Fruit fly (Drosophila melanogaster) whole organism, embryonic: Measurements from ENCODE around the gene bero.

ENCODE experiments used
- B-H2 ChIP-seq: fragments of 200-800 bp; sonication (Bioruptor generic); optimal IDR thresholded peaks from 2 replicates; lab custom pipeline; 2018; ENCODE audit warnings: missing biosample characterization, mild to moderate bottlenecking, missing genetic modification characterization
- BtbVII ChIP-seq: fragments of 200-800 bp; sonication (Bioruptor generic); optimal IDR thresholded peaks from 3 replicates; lab custom pipeline; 2017; ENCODE audit warnings: missing biosample characterization, mild to moderate bottlenecking, missing genetic modification characterization
- C15 ChIP-seq: fragments of 200-800 bp; sonication (Bioruptor generic); IDR thresholded peaks from 3 replicates; pipeline ENCODE4 v1.3.6; 2022; ENCODE audit warnings: missing biosample characterization, missing genetic modification characterization
- CG10543 ChIP-seq: fragments of 200-800 bp; sonication (Bioruptor generic); optimal IDR thresholded peaks from 3 replicates; lab custom pipeline; 2017; ENCODE audit warnings: missing biosample characterization, mild to moderate bottlenecking, missing genetic modification characterization, moderate library complexity
- CG11696 ChIP-seq: fragments of 200-800 bp; sonication (Bioruptor generic); IDR thresholded peaks from 2 replicates; pipeline ENCODE4 v1.3.6; 2022; ENCODE audit warnings: missing biosample characterization, missing genetic modification characterization
- CG13296 ChIP-seq: fragments of 200-800 bp; sonication (Bioruptor generic); optimal IDR thresholded peaks from 3 replicates; lab custom pipeline; 2018; ENCODE audit warnings: missing biosample characterization, mild to moderate bottlenecking, missing genetic modification characterization
- CG13894 ChIP-seq: fragments of 200-800 bp; sonication (Bioruptor generic); optimal IDR thresholded peaks from 3 replicates; lab custom pipeline; 2018; ENCODE audit warnings: missing biosample characterization, mild to moderate bottlenecking, missing genetic modification characterization, moderate library complexity
- CG15269 ChIP-seq: fragments of 200-800 bp; sonication (Bioruptor generic); optimal IDR thresholded peaks from 2 replicates; lab custom pipeline; 2018; ENCODE audit warnings: missing biosample characterization, mild to moderate bottlenecking, missing genetic modification characterization, moderate library complexity
- CG18599 ChIP-seq: fragments of 200-800 bp; sonication (Bioruptor generic); optimal IDR thresholded peaks from 3 replicates; lab custom pipeline; 2017; ENCODE audit warnings: missing biosample characterization, missing genetic modification characterization, mild to moderate bottlenecking, moderate library complexity, missing genetic modification reagents
- CG2678 ChIP-seq: fragments of 200-800 bp; sonication (Bioruptor generic); optimal IDR thresholded peaks from 3 replicates; lab custom pipeline; 2019; ENCODE audit warnings: missing biosample characterization, mild to moderate bottlenecking, missing genetic modification characterization, moderate library complexity
- CG34376 ChIP-seq: fragments of 200-800 bp; sonication (Bioruptor generic); optimal IDR thresholded peaks from 2 replicates; lab custom pipeline; 2018; ENCODE audit warnings: missing biosample characterization, mild to moderate bottlenecking, missing genetic modification characterization
- CG4360 ChIP-seq: fragments of 200-800 bp; sonication (Bioruptor generic); IDR thresholded peaks from 2 replicates; pipeline ENCODE4 v1.3.6; 2022; ENCODE audit warnings: missing biosample characterization, missing genetic modification characterization
- Chrac-16 ChIP-seq: fragments of 200-800 bp; sonication (Bioruptor generic); optimal IDR thresholded peaks from 3 replicates; lab custom pipeline; 2016; ENCODE audit warnings: missing biosample characterization, missing genetic modification characterization
- CrebB ChIP-seq: fragments of 200-800 bp; sonication (Bioruptor generic); optimal IDR thresholded peaks from 3 replicates; lab custom pipeline; 2018; ENCODE audit warnings: missing biosample characterization, mild to moderate bottlenecking, missing genetic modification characterization
- Doc3 ChIP-seq: fragments of 200-800 bp; sonication (Bioruptor generic); IDR thresholded peaks from 3 replicates; pipeline ENCODE4 v1.3.6; 2022; ENCODE audit warnings: missing biosample characterization, missing genetic modification characterization; ENCODE audit not compliant: partially characterized antibody
- E2f1 ChIP-seq: fragments of 200-800 bp; sonication (Bioruptor generic); IDR thresholded peaks from 2 replicates; pipeline ENCODE4 v1.3.6; 2022; ENCODE audit warnings: missing biosample characterization, missing genetic modification characterization
- Ets65A ChIP-seq: fragments of 200-800 bp; sonication (Bioruptor generic); peaks from one replicate; lab custom pipeline; 2016; ENCODE audit warnings: missing biosample characterization, missing genetic modification characterization
- Fer1 ChIP-seq: fragments of 200-800 bp; sonication (Bioruptor generic); optimal IDR thresholded peaks from 2 replicates; lab custom pipeline; 2017; ENCODE audit warnings: missing biosample characterization, mild to moderate bottlenecking, missing genetic modification characterization
- Fer2 ChIP-seq: fragments of 200-800 bp; sonication (Bioruptor generic); optimal IDR thresholded peaks from 2 replicates; lab custom pipeline; 2018; ENCODE audit warnings: missing biosample characterization, mild to moderate bottlenecking, missing genetic modification characterization, moderate library complexity
- GATAe ChIP-seq: fragments of 200-800 bp; sonication (Bioruptor generic); conservative IDR thresholded peaks from 2 replicates; pipeline ENCODE4 v1.3.6; 2022; ENCODE audit warnings: missing biosample characterization, missing genetic modification characterization
- Hey ChIP-seq: fragments of 200-800 bp; sonication (Bioruptor generic); optimal IDR thresholded peaks from 3 replicates; lab custom pipeline; 2018; ENCODE audit warnings: missing biosample characterization, mild to moderate bottlenecking, missing genetic modification characterization
- Hr78 ChIP-seq, 2 experiments: fragments of 200-800 bp in 1 of 2; fragments of >200 bp in 1 of 2; sonication (Bioruptor generic) in 1 of 2; optimal IDR thresholded peaks; 2 replicates each; lab custom pipeline; 2017 to 2019; ENCODE audit warnings: missing biosample characterization in 2 of 2, missing genetic modification characterization in 2 of 2, mild to moderate bottlenecking in 1 of 2, moderate library complexity in 1 of 2
- Lim3 ChIP-seq: fragments of 200-800 bp; sonication (Bioruptor generic); IDR thresholded peaks from 2 replicates; pipeline ENCODE4 v1.3.6; 2022; ENCODE audit warnings: missing biosample characterization, missing genetic modification characterization
- Med ChIP-seq: fragments of 200-800 bp; sonication (Bioruptor generic); peaks from one replicate; lab custom pipeline; 2016; ENCODE audit warnings: missing biosample characterization, missing genetic modification characterization, mild to moderate bottlenecking, inconsistent platforms, moderate library complexity
- NC2α ChIP-seq: fragments of 200-800 bp; sonication (Bioruptor generic); optimal IDR thresholded peaks from 2 replicates; lab custom pipeline; 2016; ENCODE audit warnings: missing biosample characterization, missing genetic modification characterization
- Ptx1 ChIP-seq: fragments of 200-800 bp; sonication (Bioruptor generic); IDR thresholded peaks from 2 replicates; pipeline ENCODE4 v1.3.6; 2022; ENCODE audit warnings: missing biosample characterization, missing genetic modification characterization
- Rx ChIP-seq: fragments of 200-800 bp; sonication (Bioruptor generic); IDR thresholded peaks from 2 replicates; pipeline ENCODE4 v1.3.6; 2022; ENCODE audit warnings: missing biosample characterization, missing genetic modification characterization
- Vsx1 ChIP-seq: fragments of 200-800 bp; sonication (Bioruptor generic); optimal IDR thresholded peaks from 2 replicates; lab custom pipeline; 2017; ENCODE audit warnings: missing biosample characterization, mild to moderate bottlenecking, missing genetic modification characterization, missing genetic modification reagents
- chinmo ChIP-seq: fragments of 200-800 bp; sonication (Bioruptor generic); IDR thresholded peaks from 4 replicates; pipeline ENCODE4 v1.3.6; 2022; ENCODE audit warnings: missing biosample characterization, missing genetic modification characterization; ENCODE audit not compliant: partially characterized antibody
- dimm ChIP-seq: fragments of 200-800 bp; sonication (Bioruptor generic); IDR thresholded peaks from 2 replicates; pipeline ENCODE4 v1.3.6; 2022; ENCODE audit warnings: missing biosample characterization, missing genetic modification characterization
- exex ChIP-seq: fragments of 200-800 bp; sonication (Bioruptor generic); optimal IDR thresholded peaks from 4 replicates; lab custom pipeline; 2018; ENCODE audit warnings: missing biosample characterization, mild to moderate bottlenecking, missing genetic modification characterization, moderate library complexity
- grn ChIP-seq: fragments of 200-800 bp; sonication (Bioruptor generic); optimal IDR thresholded peaks from 3 replicates; lab custom pipeline; 2017; ENCODE audit warnings: missing biosample characterization, missing genetic modification characterization
- lab ChIP-seq: fragments of 200-800 bp; sonication (Bioruptor generic); optimal IDR thresholded peaks from 3 replicates; lab custom pipeline; 2017; ENCODE audit warnings: missing biosample characterization, missing genetic modification characterization, mild to moderate bottlenecking, moderate library complexity, missing genetic modification reagents
- lmd ChIP-seq: fragments of 200-800 bp; sonication (Bioruptor generic); IDR thresholded peaks from 2 replicates; pipeline ENCODE4 v1.3.6; 2022; ENCODE audit warnings: missing biosample characterization, missing genetic modification characterization
- mirr ChIP-seq: fragments of 200-800 bp; sonication (Bioruptor generic); optimal IDR thresholded peaks from 3 replicates; lab custom pipeline; 2018; ENCODE audit warnings: missing biosample characterization, mild to moderate bottlenecking, missing genetic modification characterization
- pb ChIP-seq: fragments of 200-800 bp; sonication (Bioruptor generic); optimal IDR thresholded peaks from 3 replicates; lab custom pipeline; 2016; ENCODE audit warnings: missing biosample characterization, missing genetic modification characterization
- pros ChIP-seq: fragments of 200-800 bp; sonication (Bioruptor generic); optimal IDR thresholded peaks from 3 replicates; lab custom pipeline; 2019; ENCODE audit warnings: missing biosample characterization, mild to moderate bottlenecking, missing genetic modification characterization, moderate library complexity
- run ChIP-seq: fragments of 200-800 bp; sonication (Bioruptor generic); optimal IDR thresholded peaks from 3 replicates; lab custom pipeline; 2018; ENCODE audit warnings: missing biosample characterization, mild to moderate bottlenecking, missing genetic modification characterization
- sens-2 ChIP-seq: fragments of 200-800 bp; sonication (Bioruptor generic); IDR thresholded peaks from 2 replicates; pipeline ENCODE4 v1.3.6; 2022; ENCODE audit warnings: missing biosample characterization, missing genetic modification characterization
- sug ChIP-seq: fragments of 200-800 bp; optimal IDR thresholded peaks from 2 replicates; lab custom pipeline; 2019; ENCODE audit warnings: missing biosample characterization, mild to moderate bottlenecking, missing genetic modification characterization, moderate library complexity
- tup ChIP-seq: fragments of 200-800 bp; sonication (Bioruptor generic); optimal IDR thresholded peaks from 2 replicates; lab custom pipeline; 2016; ENCODE audit warnings: missing biosample characterization, mild to moderate bottlenecking, missing genetic modification characterization, moderate library complexity
- wdn ChIP-seq: fragments of 200-800 bp; sonication (Bioruptor generic); IDR thresholded peaks from 2 replicates; pipeline ENCODE4 v1.3.6; 2022; ENCODE audit warnings: missing biosample characterization, missing genetic modification characterization

Gene bero

DNA sequence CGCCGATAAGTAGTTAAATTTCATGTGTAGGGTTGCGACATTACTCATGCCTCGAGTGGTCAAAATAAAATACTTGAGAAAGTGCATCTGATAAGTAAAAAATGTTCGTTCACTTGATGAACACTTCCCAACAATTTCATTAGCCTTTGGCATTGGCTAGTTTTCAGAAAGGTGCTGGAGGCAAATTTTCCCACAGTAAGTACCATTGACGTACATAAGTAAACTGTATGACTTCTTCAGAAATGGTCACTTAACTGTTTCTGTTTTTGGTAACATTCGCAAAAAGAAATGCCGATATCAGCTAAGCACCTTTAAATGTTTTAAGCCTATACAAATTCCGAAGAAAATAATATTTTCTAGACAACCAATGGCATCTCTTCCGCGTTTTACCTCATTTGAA lies 24.6 kb downstream of the bero start:
- TF ChIP-seq pb (GFP tag; lab: Kevin White, UChicago) (no peak), pros (GFP tag; lab: Kevin White, UChicago) (no peak), Rx (GFP tag; lab: Robert Waterston, UW) (no peak), run (tag; lab: Kevin White, UChicago) (no peak)

DNA sequence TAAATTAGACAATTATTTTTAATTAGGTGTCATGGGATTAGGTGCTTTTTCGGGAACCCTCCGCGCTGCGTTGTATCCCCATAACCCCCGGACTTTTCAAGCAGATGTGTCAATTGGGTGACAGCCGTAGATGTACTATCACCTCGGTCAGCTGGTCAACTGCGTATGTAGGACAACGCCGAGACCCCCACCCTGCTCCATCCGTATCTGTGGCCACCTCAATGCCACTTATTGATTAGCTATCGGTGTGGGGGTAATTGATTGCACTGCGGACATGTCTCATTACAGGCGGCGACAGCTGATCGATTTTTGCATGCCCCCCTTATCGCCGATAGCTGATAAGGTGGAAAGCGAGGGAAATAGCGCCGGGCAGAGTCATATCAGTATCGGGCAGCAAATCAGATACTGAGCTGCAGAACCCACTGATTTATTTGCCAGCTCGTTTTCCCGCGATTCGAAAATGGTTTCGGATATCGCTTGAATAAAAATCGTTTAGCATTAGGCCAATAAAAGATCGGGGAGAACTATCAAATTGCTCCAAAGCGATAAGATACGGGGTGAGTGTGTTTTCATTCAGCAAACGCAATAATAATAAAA lies 25.2 kb downstream of the bero start:
- TF ChIP-seq mirr (peak; percentile 91), Ets65A (GFP tag; lab: Kevin White, UChicago) (peak; percentile 41), C15 (GFP tag; lab: Robert Waterston, UW) (no peak), E2f1 (GFP tag; lab: Robert Waterston, UW) (0 out of 2 replicates have a peak, but pooled peaks have one; percentile 7), CG4360 (peak; percentile 15; the same call in 1 of the 2 replicates), grn (GFP tag; lab: Kevin White, UChicago) (peak; percentile 92), lmd (GFP tag; lab: Robert Waterston, UW) (0 out of 2 replicates have a peak, but pooled peaks have one; percentile 14), CG2678 (tag; lab: Kevin White, UChicago) (peak; percentile 21), Lim3 (no peak), CG13296 (GFP tag; lab: Kevin White, UChicago) (peak; percentile 21), dimm (GFP tag; lab: Robert Waterston, UW) (no peak), Fer2 (no peak), CG18599 (GFP tag; lab: Kevin White, UChicago) (peak; percentile 27), CG34376 (peak; percentile 89), lab (GFP tag; lab: Kevin White, UChicago) (peak; percentile 92), NC2α (no peak), Fer1 (GFP tag; lab: Kevin White, UChicago) (peak; percentile 17), sug (tag; lab: Kevin White, UChicago) (peak; percentile 94), CG10543 (peak; percentile 32), Vsx1 (GFP tag; lab: Kevin White, UChicago) (peak; percentile 40), GATAe (GFP tag; lab: Robert Waterston, UW) (peak; percentile 68), Med (GFP tag; lab: Kevin White, UChicago) (peak; percentile 72), chinmo (GFP tag; lab: Robert Waterston, UW) (peak; percentile 85; the same call in 3 of the 4 replicates), B-H2 (peak; percentile 25), Hr78 (GFP tag; optimal IDR thresholded peaks at IDR 0.05; lab: Kevin White, UChicago) (peak in 1 of 2 experiments; percentile 19), CG15269 (tag; lab: Kevin White, UChicago) (peak; percentile 0), CG11696 (GFP tag; lab: Robert Waterston, UW) (no peak), Hey (peak; percentile 28), CG13894 (peak; percentile 13), wdn (GFP tag; lab: Robert Waterston, UW) (0 out of 2 replicates have a peak, but pooled peaks have one; percentile 7), Chrac-16 (GFP tag; lab: Kevin White, UChicago) (no peak), sens-2 (GFP tag; lab: Robert Waterston, UW) (peak; percentile 48; the same call in 1 of the 2 replicates), Ptx1 (0 out of 2 replicates have a peak, but pooled peaks have one; percentile 11), Doc3 (GFP tag; lab: Robert Waterston, UW) (no peak), CrebB (no peak), tup (no peak), BtbVII (GFP tag; lab: Kevin White, UChicago) (peak; percentile 9), exex (tag; lab: Kevin White, UChicago) (peak; percentile 98)
- TF ChIP-seq, all 482 proteins: peak for 28
